Worm (Caenorhabditis elegans): ENCODE data around the gene ztf-9.

DNA sequence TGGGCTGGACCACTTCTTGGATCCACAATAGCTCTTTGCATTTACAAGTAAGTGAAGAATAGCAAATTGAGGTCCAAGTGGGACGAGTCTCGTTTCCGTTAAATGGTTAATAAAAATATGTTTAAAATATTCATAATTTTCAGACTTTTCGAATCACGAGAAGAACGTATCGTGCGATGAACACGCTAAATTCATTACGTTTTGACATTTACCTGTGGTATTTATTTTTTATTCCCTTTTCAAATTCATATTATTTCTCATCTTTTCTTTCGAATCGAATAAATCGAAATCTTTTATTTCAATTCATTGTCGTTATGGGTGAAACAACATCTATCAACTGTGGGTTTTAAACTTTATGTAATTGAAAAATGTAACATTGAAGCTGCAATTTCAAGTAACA, 47.4 kb upstream of the ztf-9 start, which contains the start of gene marc-1:
- TF ChIP-seq nhr-11 (tag; optimal IDR thresholded peaks at IDR 0.05) (no peak), nhr-237 (tag; optimal IDR thresholded peaks at IDR 0.05) (no peak), unc-62 (GFP tag; optimal IDR thresholded peaks at IDR 0.05) (no peak), ztf-11 (tag; optimal IDR thresholded peaks at IDR 0.05) (no peak), unc-39 (tag; optimal IDR thresholded peaks at IDR 0.05) (no peak), R02D3.7 (tag; optimal IDR thresholded peaks at IDR 0.05) (no peak), lsy-2 (tag; optimal IDR thresholded peaks at IDR 0.05) (no peak), fos-1 (tag; optimal IDR thresholded peaks at IDR 0.05) (no peak), alr-1 (tag; optimal IDR thresholded peaks at IDR 0.05) (no peak), lin-13 (GFP tag; optimal IDR thresholded peaks at IDR 0.05) (no peak)

All from whole organism, L2 larva.